Worm (Caenorhabditis elegans): ENCODE measurements around the gene Y51A2D.1.

Gene Y51A2D.1

DNA sequence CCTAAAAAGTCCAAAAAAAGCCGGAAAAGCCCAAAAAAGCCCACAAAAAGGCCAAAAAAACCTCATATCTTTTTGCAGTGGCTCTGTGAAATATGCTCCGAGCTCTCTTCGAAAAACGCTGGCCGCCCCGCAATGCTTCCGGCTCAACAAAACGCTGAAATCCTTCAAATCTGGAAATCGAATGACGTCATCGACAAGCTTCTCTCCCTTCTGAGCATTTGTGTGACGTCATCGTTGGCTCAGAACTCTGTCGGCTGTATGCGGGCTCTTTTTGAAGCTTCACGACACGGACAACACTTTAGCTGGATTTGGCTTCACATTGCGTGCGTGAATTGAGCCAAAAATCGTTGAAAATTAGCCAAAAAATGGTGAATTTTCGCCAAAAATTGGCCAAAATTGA lies 27.4 kb downstream of the Y51A2D.1 start:
- no peak for TF ChIP-seq nhr-10 (tag; optimal IDR thresholded peaks at IDR 0.05)
- no peak for TF ChIP-seq peb-1 (tag; optimal IDR thresholded peaks at IDR 0.05)
- TF ChIP-seq R02D3.7 (tag; optimal IDR thresholded peaks at IDR 0.05): no peak
- TF ChIP-seq egl-27 (tag; optimal IDR thresholded peaks at IDR 0.05): no peak
- no peak for TF ChIP-seq lin-11 (tag; optimal IDR thresholded peaks at IDR 0.05)
- no peak for TF ChIP-seq nhr-23 (tag; optimal IDR thresholded peaks at IDR 0.05)
- no peak for TF ChIP-seq ceh-16 (tag; optimal IDR thresholded peaks at IDR 0.05)

DNA sequence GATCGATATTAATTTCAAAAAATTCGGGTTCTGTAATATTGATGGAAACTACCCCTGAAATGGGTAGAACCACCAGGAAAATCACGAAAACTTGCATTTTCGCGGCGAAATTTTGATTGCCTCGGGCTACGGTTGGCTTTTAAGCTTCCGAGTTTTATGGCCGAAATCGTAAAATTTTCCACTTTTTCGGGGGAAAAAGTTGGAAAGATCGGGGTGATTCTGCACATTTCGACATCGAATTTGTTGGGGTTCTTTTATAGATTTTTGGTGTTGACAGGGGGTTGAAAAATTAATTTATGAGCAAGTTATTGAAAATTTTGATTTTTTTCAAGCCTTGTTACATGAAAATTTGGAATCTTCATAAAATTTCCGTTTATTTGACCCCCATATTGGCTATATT lies 45.1 kb downstream of the Y51A2D.1 start, which contains the start of gene Y51A2D.8:
Gene Y51A2D.8 (minus strand): TSS at position 101 of the 400 bp plus-strand sequence.
- TF ChIP-seq ceh-82 (tag; optimal IDR thresholded peaks at IDR 0.05) (no peak), sem-4 (tag; optimal IDR thresholded peaks at IDR 0.05) (no peak), nhr-129 (tag; optimal IDR thresholded peaks at IDR 0.05) (no peak), nhr-21 (tag; optimal IDR thresholded peaks at IDR 0.05) (no peak), unc-55 (GFP tag; optimal IDR thresholded peaks at IDR 0.05) (no peak), gmeb-1 (tag; optimal IDR thresholded peaks at IDR 0.05) (no peak), unc-39 (tag; optimal IDR thresholded peaks at IDR 0.05) (no peak), lin-13 (GFP tag; optimal IDR thresholded peaks at IDR 0.05) (no peak), mab-5 (tag; optimal IDR thresholded peaks at IDR 0.05) (no peak), nhr-23 (tag; optimal IDR thresholded peaks at IDR 0.05) (no peak), mbf-1 (tag; optimal IDR thresholded peaks at IDR 0.05) (no peak), sma-9 (GFP tag; optimal IDR thresholded peaks at IDR 0.05) (no peak), sma-9 (tag; optimal IDR thresholded peaks at IDR 0.05) (no peak), skn-1 (tag; optimal IDR thresholded peaks at IDR 0.05) (no peak), nhr-12 (tag; optimal IDR thresholded peaks at IDR 0.05) (no peak), nhr-11 (tag; optimal IDR thresholded peaks at IDR 0.05) (no peak), blmp-1 (tag; optimal IDR thresholded peaks at IDR 0.05; ENCODE audit: insufficient read depth) (no peak)

DNA sequence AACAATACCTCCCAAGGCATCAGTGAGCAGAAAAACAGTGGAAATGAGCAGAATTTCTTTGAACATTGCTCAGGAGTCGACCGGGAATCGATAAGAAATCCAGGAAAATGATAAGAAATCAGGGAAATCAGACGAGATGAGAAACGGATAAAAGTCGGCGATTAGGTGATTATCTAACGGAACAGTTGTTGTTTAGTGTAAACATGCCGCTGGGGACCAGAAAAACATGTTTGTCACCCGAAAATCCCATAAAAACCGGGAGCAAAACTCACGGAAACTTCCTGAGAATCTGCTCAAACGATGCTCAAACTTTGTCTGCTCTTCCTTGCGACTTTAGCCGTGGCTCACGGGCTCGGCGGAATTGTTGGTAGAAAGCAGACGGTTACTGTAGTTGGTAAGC lies 47.8 kb downstream of the Y51A2D.1 start, which contains the start of the genes ttr-24 and ttr-25:
Gene ttr-24 (minus strand): TSS at position 156 of the 400 bp plus-strand sequence.
Gene ttr-25 (plus strand): TSS at position 227 of the 400 bp plus-strand sequence.
- TF ChIP-seq sem-4 (tag; optimal IDR thresholded peaks at IDR 0.05): no peak
- TF ChIP-seq R02D3.7 (tag; optimal IDR thresholded peaks at IDR 0.05): no peak
- no peak for TF ChIP-seq nhr-21 (tag; optimal IDR thresholded peaks at IDR 0.05)
- no peak for TF ChIP-seq blmp-1 (tag; optimal IDR thresholded peaks at IDR 0.05; ENCODE audit: insufficient read depth)
- TF ChIP-seq ceh-82 (tag; optimal IDR thresholded peaks at IDR 0.05): no peak
- TF ChIP-seq F13H6.1 (tag; optimal IDR thresholded peaks at IDR 0.05): no peak
- TF ChIP-seq nhr-129 (tag; optimal IDR thresholded peaks at IDR 0.05): no peak
- no peak for TF ChIP-seq ztf-4 (tag; optimal IDR thresholded peaks at IDR 0.05)
- TF ChIP-seq ceh-16 (tag; optimal IDR thresholded peaks at IDR 0.05): no peak
- no peak for TF ChIP-seq sma-9 (GFP tag; optimal IDR thresholded peaks at IDR 0.05)
- no peak for TF ChIP-seq sma-9 (tag; optimal IDR thresholded peaks at IDR 0.05)
- TF ChIP-seq egl-27 (tag; optimal IDR thresholded peaks at IDR 0.05): no peak
- TF ChIP-seq zag-1 (tag; optimal IDR thresholded peaks at IDR 0.05): no peak
- no peak for TF ChIP-seq elt-1 (tag; optimal IDR thresholded peaks at IDR 0.05)
- TF ChIP-seq gmeb-1 (tag; optimal IDR thresholded peaks at IDR 0.05): no peak
- TF ChIP-seq snpc-4 (tag; optimal IDR thresholded peaks at IDR 0.05): no peak
- TF ChIP-seq ztf-1 (GFP tag; conservative IDR thresholded peaks at IDR 0.05): no peak
- TF ChIP-seq mab-5 (tag; optimal IDR thresholded peaks at IDR 0.05): no peak
- TF ChIP-seq peb-1 (tag; optimal IDR thresholded peaks at IDR 0.05): no peak
- no peak for TF ChIP-seq nhr-77 (tag; optimal IDR thresholded peaks at IDR 0.05)
- TF ChIP-seq ztf-11 (tag; optimal IDR thresholded peaks at IDR 0.05): no peak

DNA sequence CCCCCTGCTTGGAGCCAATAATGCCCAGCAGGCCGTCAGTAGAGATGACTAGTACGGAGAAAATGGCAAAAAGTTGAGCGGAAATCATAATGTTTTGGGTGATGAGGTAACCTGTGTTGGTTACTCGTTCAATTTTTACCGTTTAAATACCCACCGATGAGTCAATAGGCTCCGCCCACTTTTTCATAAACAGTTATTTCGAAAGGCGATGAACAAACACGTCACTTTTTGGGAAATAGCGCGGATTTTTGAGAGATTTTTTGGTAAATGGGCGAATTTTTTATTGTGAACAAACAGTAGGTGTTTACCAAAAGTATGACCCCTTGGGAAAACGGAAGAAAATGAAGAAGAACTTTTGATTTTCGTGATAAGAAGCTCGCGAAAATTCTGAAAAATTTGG lies 51.5 kb downstream of the Y51A2D.1 start, which contains the start of gene ttr-26:
Gene ttr-26 (minus strand): TSS at position 101 of the 400 bp plus-strand sequence.
- TF ChIP-seq C34F6.9 (tag; optimal IDR thresholded peaks at IDR 0.05) (no peak), F13H6.1 (tag; optimal IDR thresholded peaks at IDR 0.05) (peak; percentile 8), lin-39 (tag; optimal IDR thresholded peaks at IDR 0.05) (no peak)

DNA sequence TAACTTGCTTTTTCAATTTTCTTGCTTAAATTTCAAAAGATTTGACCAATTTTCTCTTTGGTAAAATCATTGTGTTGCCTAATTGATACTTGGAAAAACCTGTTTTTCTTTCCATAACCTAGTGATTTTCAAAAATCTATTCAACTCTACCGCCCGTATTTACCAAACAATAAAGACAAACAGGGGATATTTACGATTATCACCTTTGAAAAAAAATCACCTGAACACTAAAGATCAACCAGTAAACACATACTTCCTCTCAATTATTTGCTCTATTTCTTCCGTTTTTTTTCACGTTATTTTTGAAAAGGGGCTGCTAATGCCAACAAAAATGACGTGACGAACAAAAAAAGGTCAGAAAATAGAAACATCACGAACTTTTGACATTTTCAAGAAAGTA lies 52.3 kb downstream of the Y51A2D.1 start:
- TF ChIP-seq F13H6.1 (tag; optimal IDR thresholded peaks at IDR 0.05) (peak; percentile 40), unc-62 (GFP tag; optimal IDR thresholded peaks at IDR 0.05) (no peak), nhr-6 (tag; optimal IDR thresholded peaks at IDR 0.05) (no peak), skn-1 (tag; optimal IDR thresholded peaks at IDR 0.05) (no peak), ztf-4 (tag; optimal IDR thresholded peaks at IDR 0.05) (no peak), dmd-4 (tag; optimal IDR thresholded peaks at IDR 0.05) (no peak), sma-9 (GFP tag; optimal IDR thresholded peaks at IDR 0.05) (peak; percentile 30), sma-9 (tag; optimal IDR thresholded peaks at IDR 0.05) (no peak)
